Worm (Caenorhabditis elegans) whole organism, early embryonic: ENCODE measurements around the gene col-147.

Source experiments
- ama-1 ChIP-seq: fragments of 150-350 bp; optimal IDR thresholded peaks from 2 replicates; lab custom pipeline; 2014
- ceh-13 ChIP-seq: fragments of 200-800 bp; sonication (Bioruptor generic); optimal IDR thresholded peaks from 2 replicates; lab custom pipeline; 2018; ENCODE audit warnings: mild to moderate bottlenecking, missing genetic modification characterization, missing compliant biosample characterization
- ceh-36 ChIP-seq: sonication (generic microtip); optimal IDR thresholded peaks from 2 replicates; lab custom pipeline; 2016; ENCODE audit warnings: missing genetic modification characterization, inconsistent platforms, missing compliant biosample characterization
- pes-1 ChIP-seq: fragments of 200-800 bp; sonication (Bioruptor generic); IDR thresholded peaks from 2 replicates; pipeline ENCODE4 v1.3.6; 2022; ENCODE audit warnings: missing genetic modification reagents, missing genetic modification characterization, missing compliant biosample characterization
- tbx-37 ChIP-seq: fragments of 200-800 bp; sonication (Bioruptor generic); conservative IDR thresholded peaks from 2 replicates; pipeline ENCODE4 v1.3.6; 2022; ENCODE audit warnings: missing genetic modification reagents, missing genetic modification characterization, missing compliant biosample characterization

DNA sequence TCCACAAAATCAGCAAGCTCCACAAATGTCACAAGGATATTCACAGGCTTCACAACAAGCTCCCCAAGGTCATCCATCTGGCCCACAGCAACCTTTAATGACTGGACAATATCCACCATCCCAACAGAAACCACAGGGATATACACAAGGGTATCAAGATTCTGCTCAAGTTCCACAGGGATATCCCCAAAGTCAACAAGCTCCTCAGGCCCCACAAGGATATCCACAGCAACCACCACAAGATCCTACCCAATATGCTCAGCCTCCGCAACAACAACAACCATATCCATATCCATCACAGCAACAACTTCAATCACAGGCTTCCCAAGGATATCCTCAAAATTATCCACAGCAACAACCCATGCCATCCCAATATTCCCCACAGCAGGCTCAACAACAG is 16.5 kb downstream of the col-147 start:
- TF ChIP-seq ama-1 (lab: Kevin White, UChicago) (no peak), pes-1 (GFP tag; lab: Robert Waterston, UW) (no peak), tbx-37 (GFP tag; lab: Robert Waterston, UW) (no peak), ceh-36 (tag; lab: Kevin White, UChicago) (no peak), ceh-13 (GFP tag; lab: Kevin White, UChicago) (no peak)
